Worm (Caenorhabditis elegans): Measurements from ENCODE around the gene srh-113.

srh-113 gene

ce11 chrV:17258868-17259267 is 46.0 kb downstream of the srh-113 start, which contains the start of gene fbxa-85:
Gene fbxa-85, plus strand, starts transcription at chrV:17259168.
- no peak for TF ChIP-seq mab-9 (GFP tag; IDR thresholded peaks at IDR 0.05)
- no peak for TF ChIP-seq fos-1 (tag; optimal IDR thresholded peaks at IDR 0.05)

ce11 chrV:17261385-17261784 is 48.5 kb downstream of the srh-113 start:
- TF ChIP-seq snpc-4 (tag; optimal IDR thresholded peaks at IDR 0.05) = peak; percentile 24
- no peak for TF ChIP-seq lin-15B (tag; optimal IDR thresholded peaks at IDR 0.05)
